Fruit fly (Drosophila melanogaster): ENCODE measurements around the gene RpS27.

RpS27 gene

DNA sequence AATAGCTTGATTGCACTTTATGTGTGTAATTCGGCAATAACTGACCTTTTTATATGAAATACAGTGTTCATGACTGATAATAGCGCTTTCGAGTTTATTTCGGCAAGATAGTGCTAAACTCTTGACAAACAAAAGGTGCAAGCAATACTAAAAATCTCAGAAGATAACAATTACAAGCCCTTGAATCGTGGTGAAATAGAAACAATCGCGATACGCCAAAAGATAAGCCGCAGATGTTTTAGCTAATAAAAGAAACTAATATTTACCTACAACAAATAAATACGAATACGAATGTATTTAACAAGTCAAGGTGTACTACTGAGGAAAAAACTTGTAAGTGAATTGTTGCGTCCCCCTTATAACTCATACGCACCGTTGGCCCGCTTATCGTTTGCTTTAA lies 28.0 kb upstream of the RpS27 start (continued):
- TF ChIP-seq CG10147 (GFP tag; optimal IDR thresholded peaks at IDR 0.05) (peak; percentile 59), nmo (GFP tag; optimal IDR thresholded peaks at IDR 0.05) (no peak), CG30020 (tag; optimal IDR thresholded peaks at IDR 0.05) (no peak), CG14965 (GFP tag; optimal IDR thresholded peaks at IDR 0.05; ENCODE audit: borderline replicate concordance) (no peak), Poxn (GFP tag; IDR thresholded peaks at IDR 0.05) (no peak), Optix (GFP tag; IDR thresholded peaks at IDR 0.05) (no peak), gsb (GFP tag; IDR thresholded peaks at IDR 0.05) (no peak), Hand (GFP tag; optimal IDR thresholded peaks at IDR 0.05) (peak; percentile 52), HmgZ (tag; optimal IDR thresholded peaks at IDR 0.05) (peak; percentile 46), Six4 (GFP tag; optimal IDR thresholded peaks at IDR 0.05) (no peak), D19B (GFP tag; optimal IDR thresholded peaks at IDR 0.05) (no peak), Camta (GFP tag; optimal IDR thresholded peaks at IDR 0.05) (no peak), CG11695 (GFP tag; IDR thresholded peaks at IDR 0.05) (0 out of 3 replicates have a peak, but pooled peaks have one; percentile 17), Doc2 (GFP tag; IDR thresholded peaks at IDR 0.05) (no peak), schlank (tag; optimal IDR thresholded peaks at IDR 0.05) (peak; percentile 34), Fer2 (tag; optimal IDR thresholded peaks at IDR 0.05) (no peak), Lhr (GFP tag; optimal IDR thresholded peaks at IDR 0.05) (no peak), sim (GFP tag; IDR thresholded peaks at IDR 0.05) (no peak), Usf (GFP tag; optimal IDR thresholded peaks at IDR 0.05) (no peak), nom (GFP tag; optimal IDR thresholded peaks at IDR 0.05) (no peak), CG17829 (tag; optimal IDR thresholded peaks at IDR 0.05) (no peak), CG10267 (tag; optimal IDR thresholded peaks at IDR 0.05) (no peak), CG2202 (tag; optimal IDR thresholded peaks at IDR 0.05) (no peak), lbe (GFP tag; optimal IDR thresholded peaks at IDR 0.05) (no peak), odd (GFP tag; optimal IDR thresholded peaks at IDR 0.05) (peak; percentile 61), Antp (GFP tag; optimal IDR thresholded peaks at IDR 0.05) (no peak), CG8924 (tag; optimal IDR thresholded peaks at IDR 0.05) (peak; percentile 27), psq (GFP tag; optimal IDR thresholded peaks at IDR 0.05) (no peak), CG1603 (tag; optimal IDR thresholded peaks at IDR 0.05) (no peak), caup (GFP tag; optimal IDR thresholded peaks at IDR 0.05; ENCODE audit: severe bottlenecking) (peak; percentile 65), CG43689 (GFP tag; IDR thresholded peaks at IDR 0.05) (no peak), bigmax (GFP tag; optimal IDR thresholded peaks at IDR 0.05) (no peak), CG6854 (GFP tag; optimal IDR thresholded peaks at IDR 0.05) (no peak), Nf-YC (tag; optimal IDR thresholded peaks at IDR 0.05) (peak; percentile 32), gcm (GFP tag; optimal IDR thresholded peaks at IDR 0.05) (no peak), B-H2 (GFP tag; optimal IDR thresholded peaks at IDR 0.05) (peak; percentile 36), unpg (GFP tag; optimal IDR thresholded peaks at IDR 0.05) (peak; percentile 1), luna (GFP tag; optimal IDR thresholded peaks at IDR 0.05) (no peak), nerfin-1 (tag; optimal IDR thresholded peaks at IDR 0.05) (no peak), usp (GFP tag; optimal IDR thresholded peaks at IDR 0.05) (no peak), bowl (GFP tag; IDR thresholded peaks at IDR 0.05) (no peak), CG17359 (tag; optimal IDR thresholded peaks at IDR 0.05) (no peak), CG10979 (tag; optimal IDR thresholded peaks at IDR 0.05) (no peak), MBD-R2 (GFP tag; IDR thresholded peaks at IDR 0.05) (no peak), CG9817 (tag; optimal IDR thresholded peaks at IDR 0.05) (peak; percentile 26), Hr39 (optimal IDR thresholded peaks at IDR 0.05) (no peak), CG31365 (tag; optimal IDR thresholded peaks at IDR 0.05) (peak; percentile 10), scrt (GFP tag; optimal IDR thresholded peaks at IDR 0.05) (peak; percentile 55), fd96Cb (tag; optimal IDR thresholded peaks at IDR 0.05) (no peak), CG6765 (GFP tag; optimal IDR thresholded peaks at IDR 0.05) (peak; percentile 68), Doc3 (GFP tag; IDR thresholded peaks at IDR 0.05; ENCODE audit: partially characterized antibody) (no peak)

Data from whole organism, embryonic.